Fruit fly (Drosophila melanogaster): ENCODE data around the gene al.

Gene al

DNA sequence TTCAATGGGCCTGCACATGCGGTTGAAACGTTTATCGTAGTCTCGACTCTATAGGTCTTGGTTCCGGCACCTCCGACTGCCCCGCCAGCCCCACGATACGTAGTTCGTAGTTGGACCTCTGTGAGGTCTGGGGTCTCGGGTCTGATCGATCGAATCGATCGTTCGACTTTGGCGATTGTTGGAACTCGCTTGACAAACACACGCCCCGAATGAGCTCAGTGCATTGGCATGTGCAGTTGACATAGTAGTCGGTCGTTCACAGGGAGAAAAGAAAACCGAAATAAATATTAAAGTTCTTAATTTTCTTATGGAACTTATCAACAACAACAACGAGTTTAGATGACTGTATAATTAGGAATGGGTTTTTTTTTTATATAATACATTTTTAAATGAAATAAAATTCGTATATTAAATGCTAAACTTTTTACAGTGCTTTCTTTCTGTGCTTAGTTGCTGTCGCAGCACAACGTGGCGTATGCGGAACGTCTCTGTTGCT, 57.4 kb downstream of the al start (continued):
- no peak for TF ChIP-seq Hr78 (GFP tag; optimal IDR thresholded peaks at IDR 0.05)
- no peak for TF ChIP-seq br (GFP tag; optimal IDR thresholded peaks at IDR 0.05)
- TF ChIP-seq usp (GFP tag; optimal IDR thresholded peaks at IDR 0.05): no peak
- peak; percentile 6 for TF ChIP-seq fru (GFP tag; optimal IDR thresholded peaks at IDR 0.05)
- no peak for TF ChIP-seq Myc (optimal IDR thresholded peaks at IDR 0.05)
- TF ChIP-seq dl (GFP tag; optimal IDR thresholded peaks at IDR 0.05; ENCODE audit: insufficient read depth in 1 of 2, partially characterized antibody in 2 of 2): no peak
- TF ChIP-seq CrebA (GFP tag; optimal IDR thresholded peaks at IDR 0.05; ENCODE audit: borderline replicate concordance): no peak
- TF ChIP-seq dsf (GFP tag; optimal IDR thresholded peaks at IDR 0.05; ENCODE audit: borderline replicate concordance): no peak
- TF ChIP-seq sv (GFP tag; optimal IDR thresholded peaks at IDR 0.05): no peak
- no peak for TF ChIP-seq N (GFP tag; optimal IDR thresholded peaks at IDR 0.05)

All from whole organism, wandering third instar larva.